Worm (Caenorhabditis elegans) whole organism, late embryonic: ENCODE measurements around the gene pqn-32.

ENCODE experiments used
- C08G9.2 ChIP-seq: sonication (generic microtip); optimal IDR thresholded peaks from 2 replicates; lab custom pipeline; 2016; ENCODE audit warnings: mild to moderate bottlenecking, missing genetic modification characterization, moderate library complexity, missing compliant biosample characterization
- ama-1 ChIP-seq: fragments of 150-350 bp; optimal IDR thresholded peaks from 2 replicates; lab custom pipeline; 2014
- ceh-22 ChIP-seq: sonication (generic microtip); optimal IDR thresholded peaks from 2 replicates; lab custom pipeline; 2017; ENCODE audit warnings: missing biosample characterization, missing genetic modification characterization
- ceh-31 ChIP-seq: sonication (generic microtip); optimal IDR thresholded peaks from 2 replicates; lab custom pipeline; 2016; ENCODE audit warnings: missing genetic modification characterization, missing compliant biosample characterization
- ceh-45 ChIP-seq: fragments of 200-800 bp; sonication (Bioruptor generic); IDR thresholded peaks from 2 replicates; pipeline ENCODE4 v1.3.6; 2022; ENCODE audit warnings: missing genetic modification reagents, missing genetic modification characterization, missing compliant biosample characterization
- che-1 ChIP-seq: sonication (generic microtip); optimal IDR thresholded peaks from 2 replicates; lab custom pipeline; 2016; ENCODE audit warnings: mild to moderate bottlenecking, missing genetic modification characterization, missing compliant biosample characterization
- fkh-10 ChIP-seq: fragments of 150-350 bp; optimal IDR thresholded peaks from 2 replicates; lab custom pipeline; 2014; ENCODE audit warnings: missing biosample characterization, missing genetic modification reagents, missing genetic modification characterization
- nhr-11 ChIP-seq: fragments of 150-350 bp; optimal IDR thresholded peaks from 2 replicates; lab custom pipeline; 2014; ENCODE audit warnings: missing biosample characterization, missing genetic modification characterization
- pag-3 ChIP-seq: sonication (generic microtip); optimal IDR thresholded peaks from 2 replicates; lab custom pipeline; 2016; ENCODE audit warnings: missing compliant biosample characterization, missing genetic modification characterization, borderline replicate concordance
- pha-4 ChIP-seq: fragments of 150-350 bp; optimal IDR thresholded peaks from 2 replicates; lab custom pipeline; 2018; ENCODE audit warnings: missing biosample characterization, missing genetic modification reagents, missing genetic modification characterization
- pqm-1 ChIP-seq: sonication (generic microtip); optimal IDR thresholded peaks from 2 replicates; lab custom pipeline; 2016; ENCODE audit warnings: missing genetic modification characterization, missing compliant biosample characterization
- rnt-1 ChIP-seq: sonication (generic microtip); optimal IDR thresholded peaks from 2 replicates; lab custom pipeline; 2016; ENCODE audit warnings: missing genetic modification characterization, missing compliant biosample characterization
- sox-2 ChIP-seq: fragments of 200-800 bp; sonication (Bioruptor generic); IDR thresholded peaks from 2 replicates; pipeline ENCODE4 v1.3.6; 2022; ENCODE audit warnings: missing genetic modification reagents, missing genetic modification characterization, missing compliant biosample characterization
- tbx-7 ChIP-seq: sonication (generic microtip); optimal IDR thresholded peaks from 2 replicates; lab custom pipeline; 2016; ENCODE audit warnings: missing genotype, missing genetic modification characterization, missing compliant biosample characterization

DNA sequence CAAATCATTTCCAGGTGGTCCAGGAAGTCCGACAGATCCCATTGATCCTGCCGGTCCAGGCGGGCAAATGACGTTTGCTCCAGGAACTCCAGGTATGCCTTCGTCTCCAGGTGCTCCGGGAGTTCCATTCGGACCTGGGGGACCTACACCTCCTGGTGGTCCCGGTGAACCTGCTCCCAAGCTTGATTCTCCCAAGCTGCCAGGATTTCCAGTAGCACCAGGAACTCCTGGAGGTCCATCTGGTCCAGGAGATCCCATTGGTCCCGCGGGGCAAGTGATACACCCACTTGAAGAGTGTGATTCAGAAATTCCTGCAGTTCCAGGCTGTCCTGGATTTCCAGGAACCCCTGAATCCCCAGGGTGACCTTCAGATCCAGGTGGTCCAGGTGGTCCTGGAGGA, 11.5 kb upstream of the pqn-32 start:
- TF ChIP-seq ceh-31 (no peak), C08G9.2 (tag; lab: Kevin White, UChicago) (no peak), ceh-22 (tag; lab: Kevin White, UChicago) (no peak), pag-3 (tag; lab: Kevin White, UChicago) (no peak), ama-1 (lab: Kevin White, UChicago) (no peak), rnt-1 (tag; lab: Kevin White, UChicago) (no peak), pha-4 (tag; lab: Kevin White, UChicago) (no peak), ceh-45 (no peak), pqm-1 (tag; lab: Kevin White, UChicago) (no peak), nhr-11 (tag; lab: Kevin White, UChicago) (no peak), fkh-10 (GFP tag; lab: Kevin White, UChicago) (no peak), sox-2 (GFP tag; lab: Robert Waterston, UW) (no peak), che-1 (no peak), tbx-7 (no peak)
